Worm (Caenorhabditis elegans): ENCODE measurements around the gene gst-39.

gst-39 gene

DNA sequence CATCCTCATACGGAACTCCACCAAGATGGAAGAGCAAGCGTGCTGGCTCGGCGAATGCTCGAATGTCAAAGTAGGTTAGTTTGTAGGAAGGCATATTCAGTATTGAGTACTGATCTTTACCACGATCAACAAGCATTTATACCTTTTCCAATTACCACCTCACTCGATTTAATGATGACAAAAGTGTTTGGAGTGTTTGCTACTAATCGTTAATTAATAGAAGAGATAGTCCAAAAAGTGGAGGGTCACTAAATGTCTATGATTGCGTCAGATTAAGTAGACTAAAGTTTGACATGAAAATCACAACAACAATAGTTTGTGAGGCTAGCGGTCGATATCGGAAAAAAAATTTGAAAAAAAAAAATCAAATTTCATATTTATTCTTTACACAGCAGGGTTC, 11.4 kb upstream of the gst-39 start, which contains the start of gene gst-34:
Gene gst-34, minus strand, starts transcription at position 101 of the 400 bp plus-strand sequence.
- TF ChIP-seq nhr-237 (tag; optimal IDR thresholded peaks at IDR 0.05), result no peak
- TF ChIP-seq lin-13 (tag; optimal IDR thresholded peaks at IDR 0.05), result no peak

DNA sequence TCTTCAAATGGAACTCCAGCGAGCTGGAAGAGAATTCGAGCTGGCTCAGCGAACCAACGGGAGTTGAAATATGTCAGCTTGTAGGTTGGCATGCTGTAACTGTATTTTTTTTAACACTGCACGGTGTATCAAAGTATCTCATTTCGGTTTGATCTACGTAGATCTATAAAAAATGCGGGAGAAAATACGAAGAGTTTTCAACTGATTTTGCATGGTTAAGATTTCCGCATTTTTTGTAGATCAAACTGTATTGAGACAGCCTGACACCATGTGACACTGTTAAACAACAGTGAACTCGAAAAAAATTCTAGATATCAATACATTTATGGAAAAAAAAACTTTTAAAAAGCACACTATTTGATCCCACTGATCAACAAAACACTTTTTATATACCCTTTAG, 6.8 kb upstream of the gst-39 start, which contains the start of gene gst-32:
Gene gst-32, minus strand, starts transcription at position 101 of the 400 bp plus-strand sequence.
- TF ChIP-seq flh-1 (GFP tag; optimal IDR thresholded peaks at IDR 0.05), result no peak
- no peak for TF ChIP-seq snpc-4 (tag; optimal IDR thresholded peaks at IDR 0.05)
- no peak for TF ChIP-seq nhr-28 (tag; optimal IDR thresholded peaks at IDR 0.05)
- TF ChIP-seq unc-62 (GFP tag; optimal IDR thresholded peaks at IDR 0.05), result no peak
- TF ChIP-seq cnd-1 (tag; optimal IDR thresholded peaks at IDR 0.05), result no peak
- TF ChIP-seq elt-3 (tag; optimal IDR thresholded peaks at IDR 0.05), result no peak
- no peak for TF ChIP-seq mab-5 (tag; optimal IDR thresholded peaks at IDR 0.05)
- TF ChIP-seq ham-2 (GFP tag; optimal IDR thresholded peaks at IDR 0.05), result no peak
- TF ChIP-seq blmp-1 (tag; optimal IDR thresholded peaks at IDR 0.05), result no peak
- TF ChIP-seq nhr-237 (tag; optimal IDR thresholded peaks at IDR 0.05), result no peak

DNA sequence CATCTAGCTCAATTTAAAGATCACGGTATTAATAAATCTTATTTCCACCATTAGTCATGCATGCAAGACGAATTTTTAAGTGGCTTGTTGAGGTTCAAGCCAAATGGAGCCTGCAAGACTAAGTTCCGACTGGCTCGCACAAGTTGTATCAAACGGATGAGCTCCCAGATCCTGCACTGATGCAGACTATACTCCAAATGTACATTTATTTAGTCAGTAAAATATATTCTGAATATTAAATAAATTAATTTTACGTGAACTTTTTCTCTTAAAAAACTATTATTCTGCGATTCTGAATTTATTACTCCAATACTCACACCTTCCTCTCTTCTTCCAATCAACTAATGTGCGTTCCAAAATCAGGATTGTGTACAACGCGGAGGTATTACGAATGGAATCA, 3.9 kb upstream of the gst-39 start, which contains the start of gene Y53F4B.36:
Gene Y53F4B.36, plus strand, starts transcription at position 301 of the 400 bp plus-strand sequence.
- no peak for TF ChIP-seq M03D4.4 (tag; optimal IDR thresholded peaks at IDR 0.05)
- TF ChIP-seq mls-2 (tag; optimal IDR thresholded peaks at IDR 0.05), result no peak
- TF ChIP-seq mab-5 (tag; optimal IDR thresholded peaks at IDR 0.05), result no peak

DNA sequence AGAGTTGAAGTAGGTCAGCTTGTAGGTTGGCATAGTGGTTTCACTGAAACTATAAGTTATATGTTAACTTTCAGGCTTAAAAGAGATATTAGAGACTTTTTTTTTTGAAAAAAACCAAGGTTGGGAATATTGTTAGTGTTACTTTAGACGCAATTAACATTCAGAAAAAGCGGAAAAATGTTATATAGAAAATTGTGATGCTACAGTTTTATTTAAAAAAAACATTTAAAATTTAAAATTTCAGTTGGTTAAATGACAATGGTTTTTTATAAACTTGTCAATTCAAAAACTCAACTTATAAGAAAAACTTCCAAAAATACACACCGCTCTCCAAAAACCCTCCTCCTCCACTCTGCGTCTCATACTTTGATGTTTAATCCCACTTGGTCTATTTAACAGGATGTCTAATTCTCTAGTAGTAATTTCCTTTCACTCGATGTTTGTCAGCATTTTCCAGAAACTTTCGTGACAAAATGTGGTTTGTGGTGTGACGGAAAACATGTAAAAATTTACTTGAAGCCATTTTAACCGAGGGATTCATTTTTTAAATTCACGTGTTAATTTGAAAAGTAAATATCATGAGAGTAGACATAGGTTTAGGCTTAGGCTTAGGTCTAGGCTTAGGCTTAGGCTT, 3.3 kb upstream of the gst-39 start, which contains the start of gene gst-31:
Gene gst-31, minus strand, starts transcription at position 51 of the 634 bp plus-strand sequence.
- TF ChIP-seq M03D4.4 (tag; optimal IDR thresholded peaks at IDR 0.05), result no peak

DNA sequence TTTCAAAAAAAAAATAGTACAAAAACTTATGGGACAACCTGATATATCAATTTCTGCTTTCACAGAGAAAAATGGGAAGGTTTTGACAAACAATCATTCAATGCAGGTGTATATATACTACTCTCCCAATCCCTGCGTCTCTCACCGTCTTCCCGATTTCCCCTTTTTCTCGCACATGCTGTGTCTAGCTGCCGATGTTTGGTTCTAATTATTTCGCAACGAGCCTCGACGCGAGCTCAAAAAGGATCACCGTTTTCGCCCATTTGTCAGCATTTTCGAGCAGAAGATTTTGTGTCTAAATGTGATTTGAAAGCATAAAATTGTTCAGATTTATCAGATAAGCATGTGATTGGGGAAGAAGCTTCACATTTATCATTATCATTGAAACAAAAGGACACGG, 1.5 kb upstream of the gst-39 start:
- no peak for TF ChIP-seq ceh-39 (tag; optimal IDR thresholded peaks at IDR 0.05)
- TF ChIP-seq pha-4 (tag; optimal IDR thresholded peaks at IDR 0.05), result peak; percentile 23
- peak; percentile 13 for TF ChIP-seq unc-120 (tag; optimal IDR thresholded peaks at IDR 0.05; ENCODE audit: poor library complexity, severe bottlenecking)

DNA sequence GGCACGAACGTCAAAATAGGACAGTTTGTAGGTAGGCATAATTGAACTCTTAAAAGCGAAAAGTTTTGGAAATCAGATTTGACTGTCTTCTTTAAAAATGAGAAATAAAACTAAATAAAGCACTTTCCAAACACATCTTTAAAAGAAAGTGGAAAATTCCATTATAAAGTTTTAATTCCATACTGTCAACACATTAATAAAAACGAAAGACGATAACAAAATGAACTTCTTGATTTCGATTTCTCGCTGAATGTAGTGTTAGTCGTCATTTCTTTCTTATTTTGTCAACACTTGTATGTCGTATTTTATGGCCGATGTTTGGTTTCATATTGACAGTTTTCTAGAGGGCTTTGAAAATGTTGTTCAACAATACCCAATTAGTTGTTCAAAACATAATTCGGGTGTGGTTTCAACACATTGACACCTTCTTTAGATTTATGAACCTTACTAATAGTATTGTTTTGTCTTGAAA, 1.9 kb downstream of the gst-39 start, which contains the start of gene gst-29:
Gene gst-29, minus strand, starts transcription at position 51 of the 472 bp plus-strand sequence.
- TF ChIP-seq ztf-11 (tag; optimal IDR thresholded peaks at IDR 0.05), result no peak
- no peak for TF ChIP-seq unc-62 (GFP tag; optimal IDR thresholded peaks at IDR 0.05)
- no peak for TF ChIP-seq ces-1 (GFP tag; optimal IDR thresholded peaks at IDR 0.05)
- no peak for TF ChIP-seq nhr-237 (tag; optimal IDR thresholded peaks at IDR 0.05)
- TF ChIP-seq mab-5 (tag; optimal IDR thresholded peaks at IDR 0.05), result no peak
- no peak for TF ChIP-seq flh-1 (GFP tag; optimal IDR thresholded peaks at IDR 0.05)
- TF ChIP-seq elt-1 (tag; optimal IDR thresholded peaks at IDR 0.05; ENCODE audit: borderline replicate concordance, insufficient read depth), result no peak
- no peak for TF ChIP-seq lsy-2 (tag; optimal IDR thresholded peaks at IDR 0.05)
- TF ChIP-seq sptf-1 (tag; optimal IDR thresholded peaks at IDR 0.05), result no peak
- TF ChIP-seq M03D4.4 (tag; optimal IDR thresholded peaks at IDR 0.05), result no peak
- no peak for TF ChIP-seq unc-39 (tag; optimal IDR thresholded peaks at IDR 0.05)
- TF ChIP-seq cnd-1 (tag; optimal IDR thresholded peaks at IDR 0.05), result no peak
- TF ChIP-seq ham-2 (GFP tag; optimal IDR thresholded peaks at IDR 0.05), result no peak
- TF ChIP-seq hlh-1 (tag; optimal IDR thresholded peaks at IDR 0.05), result no peak
- no peak for TF ChIP-seq unc-120 (tag; optimal IDR thresholded peaks at IDR 0.05; ENCODE audit: poor library complexity, severe bottlenecking)
- TF ChIP-seq elt-3 (tag; optimal IDR thresholded peaks at IDR 0.05), result no peak
- TF ChIP-seq ceh-39 (tag; optimal IDR thresholded peaks at IDR 0.05), result no peak
- TF ChIP-seq bed-3 (GFP tag; optimal IDR thresholded peaks at IDR 0.05), result no peak
- no peak for TF ChIP-seq tbx-8 (GFP tag; optimal IDR thresholded peaks at IDR 0.05)
- TF ChIP-seq mls-2 (tag; optimal IDR thresholded peaks at IDR 0.05), result no peak

DNA sequence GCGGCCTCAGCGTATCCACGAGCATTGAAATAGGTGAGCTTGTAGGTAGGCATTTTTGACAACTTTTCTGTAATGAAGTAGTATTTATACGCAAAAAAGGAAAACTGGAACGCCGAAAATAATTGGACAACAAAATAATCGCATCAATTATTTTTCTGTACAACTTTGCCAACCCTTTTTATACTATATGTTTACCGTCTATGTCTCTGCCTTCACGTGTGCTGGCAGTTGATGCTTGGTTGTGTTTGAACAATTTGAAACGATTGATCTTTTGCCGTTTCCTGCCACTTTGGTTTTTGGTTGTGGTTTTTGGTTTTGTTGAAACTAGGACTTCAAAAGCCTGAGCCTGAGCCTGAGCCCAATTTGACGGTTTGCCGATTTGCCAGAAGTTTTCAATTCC, 4.4 kb downstream of the gst-39 start, which contains the start of gene gst-28:
Gene gst-28, minus strand, starts transcription at position 238 of the 400 bp plus-strand sequence.
- no peak for TF ChIP-seq elt-3 (tag; optimal IDR thresholded peaks at IDR 0.05)
- no peak for TF ChIP-seq ceh-43 (GFP tag; optimal IDR thresholded peaks at IDR 0.05)
- no peak for TF ChIP-seq mab-5 (tag; optimal IDR thresholded peaks at IDR 0.05)
- TF ChIP-seq unc-39 (tag; optimal IDR thresholded peaks at IDR 0.05), result no peak
- no peak for TF ChIP-seq snpc-4 (tag; optimal IDR thresholded peaks at IDR 0.05)
- no peak for TF ChIP-seq ceh-83 (GFP tag; optimal IDR thresholded peaks at IDR 0.05)
- TF ChIP-seq ham-2 (GFP tag; optimal IDR thresholded peaks at IDR 0.05), result no peak
- no peak for TF ChIP-seq lsy-2 (tag; optimal IDR thresholded peaks at IDR 0.05)
- TF ChIP-seq lin-32 (GFP tag; optimal IDR thresholded peaks at IDR 0.05), result no peak
- TF ChIP-seq hlh-1 (tag; optimal IDR thresholded peaks at IDR 0.05), result no peak
- no peak for TF ChIP-seq flh-1 (GFP tag; optimal IDR thresholded peaks at IDR 0.05)
- no peak for TF ChIP-seq tbx-8 (GFP tag; optimal IDR thresholded peaks at IDR 0.05)
- no peak for TF ChIP-seq M03D4.4 (tag; optimal IDR thresholded peaks at IDR 0.05)
- no peak for TF ChIP-seq nhr-76 (tag; optimal IDR thresholded peaks at IDR 0.05)
- TF ChIP-seq drap-1 (GFP tag; optimal IDR thresholded peaks at IDR 0.05), result no peak

Data from whole organism, mixed stage, embryonic.